Fruit fly (Drosophila melanogaster) whole organism, prepupa: ENCODE measurements around the gene CG11723.

Experiments
- CG11762 ChIP-seq: fragments of 200-800 bp; sonication (Bioruptor generic); optimal IDR thresholded peaks from 3 replicates; lab custom pipeline; 2016; ENCODE audit warnings: missing biosample characterization, missing genetic modification characterization; ENCODE audit not compliant: insufficient read depth
- CG11902 ChIP-seq: fragments of 200-800 bp; sonication (Bioruptor generic); optimal IDR thresholded peaks from 3 replicates; lab custom pipeline; 2016; ENCODE audit warnings: missing biosample characterization, missing genetic modification characterization
- CG15336 ChIP-seq: fragments of 200-800 bp; sonication (Bioruptor generic); IDR thresholded peaks from 2 replicates; pipeline ENCODE4 v1.3.6; 2022; ENCODE audit warnings: missing biosample characterization, missing genetic modification characterization
- CG3032 ChIP-seq: fragments of 200-800 bp; optimal IDR thresholded peaks from 2 replicates; lab custom pipeline; 2019; ENCODE audit warnings: missing biosample characterization, mild to moderate bottlenecking, missing genetic modification characterization, moderate library complexity
- CG31627 ChIP-seq: fragments of 200-800 bp; sonication (Bioruptor generic); optimal IDR thresholded peaks from 3 replicates; lab custom pipeline; 2016; ENCODE audit warnings: missing biosample characterization, missing genetic modification characterization
- CG32006 ChIP-seq: fragments of 200-800 bp; sonication (Bioruptor generic); optimal IDR thresholded peaks from 3 replicates; lab custom pipeline; 2017; ENCODE audit warnings: missing biosample characterization, mild to moderate bottlenecking, missing genetic modification characterization
- CG34406 ChIP-seq: fragments of 200-800 bp; sonication (Bioruptor generic); optimal IDR thresholded peaks from 3 replicates; lab custom pipeline; 2016; ENCODE audit warnings: missing biosample characterization, missing genetic modification characterization
- CG3919 ChIP-seq: fragments of 200-800 bp; sonication (Bioruptor generic); optimal IDR thresholded peaks from 3 replicates; lab custom pipeline; 2016; ENCODE audit warnings: missing biosample characterization, missing genetic modification characterization
- CG4318 ChIP-seq: fragments of 200-800 bp; sonication (Bioruptor generic); optimal IDR thresholded peaks from 3 replicates; lab custom pipeline; 2017; ENCODE audit warnings: missing biosample characterization, mild to moderate bottlenecking, missing genetic modification characterization
- CG6163 ChIP-seq: fragments of 200-800 bp; sonication (Bioruptor generic); IDR thresholded peaks from 3 replicates; pipeline ENCODE4 v1.3.6; 2022; ENCODE audit warnings: missing biosample characterization, missing genetic modification characterization
- CG6276 ChIP-seq: fragments of 200-800 bp; sonication (Bioruptor generic); optimal IDR thresholded peaks from 2 replicates; lab custom pipeline; 2017; ENCODE audit warnings: missing biosample characterization, mild to moderate bottlenecking, missing genetic modification characterization
- CG6808 ChIP-seq: fragments of 200-800 bp; sonication (Bioruptor generic); optimal IDR thresholded peaks from 3 replicates; lab custom pipeline; 2017; ENCODE audit warnings: missing biosample characterization, missing genetic modification characterization, mild to moderate bottlenecking, moderate library complexity, missing genetic modification reagents
- CG6854 ChIP-seq: fragments of 200-800 bp; sonication (Bioruptor generic); optimal IDR thresholded peaks from 2 replicates; lab custom pipeline; 2017; ENCODE audit warnings: missing biosample characterization, mild to moderate bottlenecking, missing genetic modification characterization
- CG8119 ChIP-seq: fragments of 200-800 bp; sonication (Bioruptor generic); IDR thresholded peaks from 3 replicates; pipeline ENCODE4 v1.3.6; 2022; ENCODE audit warnings: missing biosample characterization, missing genetic modification characterization
- CG8319 ChIP-seq: fragments of 200-800 bp; sonication (Bioruptor generic); optimal IDR thresholded peaks from 3 replicates; lab custom pipeline; 2016; ENCODE audit warnings: missing biosample characterization, missing genetic modification characterization
- CG9139 ChIP-seq: fragments of 200-800 bp; sonication (Bioruptor generic); optimal IDR thresholded peaks from 3 replicates; lab custom pipeline; 2017; ENCODE audit warnings: missing biosample characterization, mild to moderate bottlenecking, missing genetic modification characterization
- Eip75B ChIP-seq: fragments of 200-800 bp; sonication (Bioruptor generic); optimal IDR thresholded peaks from 3 replicates; lab custom pipeline; 2016; ENCODE audit warnings: missing biosample characterization, missing genetic modification characterization
- Eip78C ChIP-seq: fragments of 200-800 bp; sonication (Bioruptor generic); peaks from one replicate; lab custom pipeline; 2016; ENCODE audit warnings: missing biosample characterization, missing genetic modification characterization
- Eip93F ChIP-seq: fragments of 200-800 bp; sonication (Bioruptor generic); optimal IDR thresholded peaks from 2 replicates; lab custom pipeline; 2016; ENCODE audit warnings: missing biosample characterization, mild to moderate bottlenecking, missing genetic modification characterization
- Ets21C ChIP-seq: fragments of 200-800 bp; sonication (Bioruptor generic); optimal IDR thresholded peaks from 3 replicates; lab custom pipeline; 2016; ENCODE audit warnings: missing biosample characterization, missing genetic modification characterization
- Ets96B ChIP-seq: fragments of 200-800 bp; optimal IDR thresholded peaks from 2 replicates; lab custom pipeline; 2019; ENCODE audit warnings: missing biosample characterization, mild to moderate bottlenecking, missing genetic modification characterization, moderate library complexity
- Gug ChIP-seq: fragments of 200-800 bp; sonication (Bioruptor generic); IDR thresholded peaks from 2 replicates; pipeline ENCODE4 v1.3.6; 2022; ENCODE audit warnings: missing biosample characterization, missing genetic modification characterization
- Hr38 ChIP-seq: sonication (Bioruptor generic); optimal IDR thresholded peaks from 2 replicates; lab custom pipeline; 2016; ENCODE audit warnings: missing biosample characterization, missing genetic modification characterization
- Hr39 ChIP-seq: fragments of 200-800 bp; sonication (Bioruptor generic); optimal IDR thresholded peaks from 2 replicates; lab custom pipeline; 2016; ENCODE audit warnings: missing biosample characterization, missing genetic modification characterization
- Hr4 ChIP-seq: fragments of 200-800 bp; sonication (Bioruptor generic); optimal IDR thresholded peaks from 3 replicates; lab custom pipeline; 2016; ENCODE audit warnings: missing biosample characterization, missing genetic modification characterization
- Lpt ChIP-seq: fragments of 200-800 bp; sonication (Bioruptor generic); optimal IDR thresholded peaks from 3 replicates; lab custom pipeline; 2016; ENCODE audit warnings: missing biosample characterization, missing genetic modification characterization
- Met ChIP-seq: fragments of 200-800 bp; sonication (Bioruptor generic); optimal IDR thresholded peaks from 3 replicates; lab custom pipeline; 2016; ENCODE audit warnings: missing biosample characterization, missing genetic modification characterization
- OdsH ChIP-seq: fragments of 200-800 bp; sonication (Bioruptor generic); optimal IDR thresholded peaks from 3 replicates; lab custom pipeline; 2016; ENCODE audit warnings: missing biosample characterization, missing genetic modification characterization
- Smox ChIP-seq: fragments of 200-800 bp; sonication (Bioruptor generic); optimal IDR thresholded peaks from 3 replicates; lab custom pipeline; 2016; ENCODE audit warnings: missing biosample characterization, missing genetic modification characterization
- Sox102F ChIP-seq: fragments of 200-800 bp; sonication (Bioruptor generic); optimal IDR thresholded peaks from 2 replicates; lab custom pipeline; 2016; ENCODE audit warnings: missing biosample characterization, mild to moderate bottlenecking, missing genetic modification characterization
- Sox14 ChIP-seq: fragments of 200-800 bp; sonication (Bioruptor generic); optimal IDR thresholded peaks from 3 replicates; lab custom pipeline; 2016; ENCODE audit warnings: missing biosample characterization, missing genetic modification characterization
- Sox15 ChIP-seq: fragments of 200-800 bp; sonication (Bioruptor generic); optimal IDR thresholded peaks from 3 replicates; lab custom pipeline; 2016; ENCODE audit warnings: missing biosample characterization, missing genetic modification characterization
- achi ChIP-seq: fragments of 200-800 bp; sonication (Bioruptor generic); optimal IDR thresholded peaks from 3 replicates; lab custom pipeline; 2016; ENCODE audit warnings: missing biosample characterization, missing genetic modification characterization
- cyc ChIP-seq: fragments of 200-800 bp; sonication (Bioruptor generic); optimal IDR thresholded peaks from 3 replicates; lab custom pipeline; 2016; ENCODE audit warnings: missing biosample characterization, missing genetic modification characterization
- dac ChIP-seq: fragments of 200-800 bp; sonication (Bioruptor generic); optimal IDR thresholded peaks from 2 replicates; lab custom pipeline; 2017; ENCODE audit warnings: missing biosample characterization, mild to moderate bottlenecking, missing genetic modification characterization
- dsx ChIP-seq: fragments of 200-800 bp; optimal IDR thresholded peaks from 3 replicates; lab custom pipeline; 2019; ENCODE audit warnings: missing biosample characterization, mild to moderate bottlenecking, missing genetic modification characterization, moderate library complexity; ENCODE audit not compliant: poor library complexity, severe bottlenecking
- eg ChIP-seq: fragments of 200-800 bp; sonication (Bioruptor generic); IDR thresholded peaks from 3 replicates; pipeline ENCODE4 v1.3.6; 2022; ENCODE audit warnings: missing biosample characterization, missing genetic modification characterization
- esn ChIP-seq: fragments of 200-800 bp; sonication (Bioruptor generic); optimal IDR thresholded peaks from 2 replicates; lab custom pipeline; 2016; ENCODE audit warnings: missing biosample characterization, mild to moderate bottlenecking, missing genetic modification characterization, moderate library complexity
- fd59A ChIP-seq: fragments of 200-800 bp; sonication (Bioruptor generic); optimal IDR thresholded peaks from 2 replicates; lab custom pipeline; 2017; ENCODE audit warnings: missing biosample characterization, mild to moderate bottlenecking, missing genetic modification characterization, missing genetic modification reagents
- fkh ChIP-seq: fragments of 200-800 bp; sonication (Bioruptor generic); optimal IDR thresholded peaks from 3 replicates; lab custom pipeline; 2017; ENCODE audit warnings: missing biosample characterization, mild to moderate bottlenecking, missing genetic modification characterization, moderate library complexity
- lz ChIP-seq: fragments of 200-800 bp; sonication (Bioruptor generic); optimal IDR thresholded peaks from 3 replicates; lab custom pipeline; 2016; ENCODE audit warnings: missing biosample characterization, missing genetic modification characterization
- net ChIP-seq: fragments of 200-800 bp; sonication (Bioruptor generic); optimal IDR thresholded peaks from 3 replicates; lab custom pipeline; 2016; ENCODE audit warnings: missing biosample characterization, missing genetic modification characterization
- pdm3 ChIP-seq: fragments of 200-800 bp; sonication (Bioruptor generic); optimal IDR thresholded peaks from 3 replicates; lab custom pipeline; 2016; ENCODE audit warnings: missing biosample characterization, missing genetic modification characterization
- salr ChIP-seq, 2 experiments: fragments of 200-800 bp; sonication (Bioruptor generic); optimal IDR thresholded peaks; 3 replicates each; lab custom pipeline; 2016 to 2018; ENCODE audit warnings: missing biosample characterization in 2 of 2, missing genetic modification characterization in 2 of 2, mild to moderate bottlenecking in 1 of 2
- spab ChIP-seq: fragments of 200-800 bp; sonication (Bioruptor generic); optimal IDR thresholded peaks from 2 replicates; lab custom pipeline; 2017; ENCODE audit warnings: missing biosample characterization, mild to moderate bottlenecking, missing genetic modification characterization, missing genetic modification reagents
- ss ChIP-seq, 2 experiments: fragments of 200-800 bp; sonication (Bioruptor generic); optimal IDR thresholded peaks; 2 replicates in 1 of 2; 3 replicates in 1 of 2; lab custom pipeline; 2017 to 2018; ENCODE audit warnings: mild to moderate bottlenecking in 2 of 2, missing biosample characterization in 2 of 2, missing genetic modification characterization in 2 of 2, moderate library complexity in 1 of 2

The CG11723 gene

dm6 chr2L:2181971-2182643 is 35.0 kb upstream of the CG11723 start (continued):
- TF ChIP-seq CG8319 (GFP tag; lab: Kevin White, UChicago) = no peak
- no peak for TF ChIP-seq CG34406 (GFP tag; lab: Kevin White, UChicago)
- TF ChIP-seq Sox14 = no peak
- no peak for TF ChIP-seq net (GFP tag; lab: Kevin White, UChicago)
- TF ChIP-seq CG4318 (GFP tag; lab: Kevin White, UChicago) = no peak
- TF ChIP-seq CG6854 = no peak
- TF ChIP-seq Sox102F (GFP tag; lab: Kevin White, UChicago) = no peak
- TF ChIP-seq CG3032 (tag; lab: Kevin White, UChicago) = no peak
- TF ChIP-seq eg (GFP tag; lab: Robert Waterston, UW) = no peak
- no peak for TF ChIP-seq Eip93F
- no peak for TF ChIP-seq CG6163 (GFP tag; lab: Robert Waterston, UW)
- no peak for TF ChIP-seq CG11762
- TF ChIP-seq Hr4 (GFP tag; lab: Kevin White, UChicago) = no peak
- TF ChIP-seq achi (GFP tag; lab: Kevin White, UChicago) = no peak
- TF ChIP-seq CG15336 (GFP tag; lab: Robert Waterston, UW) = no peak
- TF ChIP-seq, all 60 proteins: peak for 13

dm6 chr2L:2180665-2181064 is 33.6 kb upstream of the CG11723 start:
- TF ChIP-seq Sox102F (GFP tag; lab: Kevin White, UChicago) (no peak), dac (GFP tag; lab: Kevin White, UChicago) (no peak), salr (GFP tag; optimal IDR thresholded peaks at IDR 0.05; lab: Kevin White, UChicago) (no peak), OdsH (no peak), Eip78C (GFP tag; lab: Kevin White, UChicago) (no peak), Eip75B (GFP tag; lab: Kevin White, UChicago) (no peak), CG3919 (no peak), CG34406 (GFP tag; lab: Kevin White, UChicago) (no peak), spab (GFP tag; lab: Kevin White, UChicago) (no peak), lz (GFP tag; lab: Kevin White, UChicago) (no peak), Sox14 (no peak), Hr39 (no peak), CG3032 (tag; lab: Kevin White, UChicago) (no peak), CG6808 (no peak), CG31627 (GFP tag; lab: Kevin White, UChicago) (no peak), CG8319 (GFP tag; lab: Kevin White, UChicago) (no peak), Ets96B (tag; lab: Kevin White, UChicago) (no peak), Smox (no peak), dsx (GFP tag; lab: Kevin White, UChicago) (no peak), fkh (GFP tag; lab: Kevin White, UChicago) (no peak)

dm6 chr2L:2180120-2180539 is 33.1 kb upstream of the CG11723 start:
- peak; percentile 81 for TF ChIP-seq Lpt
- TF ChIP-seq Hr39 = peak; percentile 70
- TF ChIP-seq CG8119 = peak; percentile 91
- peak; percentile 85 for TF ChIP-seq CG6808
- peak; percentile 89 for TF ChIP-seq CG32006 (GFP tag; lab: Kevin White, UChicago)
- peak; percentile 72 to 83 for TF ChIP-seq ss (GFP tag; optimal IDR thresholded peaks at IDR 0.05; lab: Kevin White, UChicago)
- peak; percentile 92 for TF ChIP-seq eg (GFP tag; lab: Robert Waterston, UW)
- TF ChIP-seq cyc (GFP tag; lab: Kevin White, UChicago) = peak; percentile 79
- peak; percentile 73 for TF ChIP-seq CG11902 (GFP tag; lab: Kevin White, UChicago)
- peak; percentile 79 for TF ChIP-seq Smox
- TF ChIP-seq Ets96B (tag; lab: Kevin White, UChicago) = peak; percentile 89
- peak; percentile 89 for TF ChIP-seq achi (GFP tag; lab: Kevin White, UChicago)
- peak; percentile 84 for TF ChIP-seq CG6276 (GFP tag; lab: Kevin White, UChicago)
- TF ChIP-seq salr (GFP tag; optimal IDR thresholded peaks at IDR 0.05; lab: Kevin White, UChicago) = peak; percentile 66 to 77
- peak; percentile 86 for TF ChIP-seq pdm3
- peak; percentile 67 for TF ChIP-seq CG31627 (GFP tag; lab: Kevin White, UChicago)
- peak; percentile 71 for TF ChIP-seq CG9139
- TF ChIP-seq esn (GFP tag; lab: Kevin White, UChicago) = peak; percentile 81
- TF ChIP-seq Ets21C (GFP tag; lab: Kevin White, UChicago) = peak; percentile 54
- peak; percentile 74 for TF ChIP-seq Sox15
- peak; percentile 96 for TF ChIP-seq Eip78C (GFP tag; lab: Kevin White, UChicago)
- peak; percentile 76 for TF ChIP-seq Met (GFP tag; lab: Kevin White, UChicago)
- TF ChIP-seq fd59A = peak; percentile 82
- peak; percentile 78 for TF ChIP-seq Gug (GFP tag; lab: Robert Waterston, UW)
- peak; percentile 83 for TF ChIP-seq net (GFP tag; lab: Kevin White, UChicago)
- TF ChIP-seq CG11762 = peak; percentile 71
- TF ChIP-seq Hr38 (GFP tag; lab: Kevin White, UChicago) = no peak
